ENCODE assay signal across 1 fruit fly cellular context in genomic region chr3L:2494183-2494541, dm6.
TF ChIP-seq lines count a peak whose summit lies in the region.

No protein-coding gene starts in this region.

TF ChIP-seq in whole organism, embryonic, 481 proteins besides CTCF, POLR2A, EP300 and RAD21 (continued from another document):
- no peak for TF ChIP-seq CG8290 (GFP tag; optimal IDR thresholded peaks at IDR 0.05; lab: Kevin White, UChicago)
- peak in 1 of 2 experiments; percentile 90 for TF ChIP-seq CG8290 (tag; optimal IDR thresholded peaks at IDR 0.05; lab: Kevin White, UChicago)
- peak; percentile 85; the same call in 2 of the 3 replicates for TF ChIP-seq C15 (GFP tag; IDR thresholded peaks at IDR 0.05; lab: Robert Waterston, UW)
- TF ChIP-seq CG12299 (tag; optimal IDR thresholded peaks at IDR 0.05; lab: Kevin White, UChicago), result peak; percentile 40
- TF ChIP-seq unpg (GFP tag; optimal IDR thresholded peaks at IDR 0.05; lab: Kevin White, UChicago), result peak; percentile 75
- TF ChIP-seq mirr (GFP tag; optimal IDR thresholded peaks at IDR 0.05; lab: Kevin White, UChicago), result peak; percentile 72
- TF ChIP-seq CG18262 (tag; optimal IDR thresholded peaks at IDR 0.05; lab: Kevin White, UChicago), result peak; percentile 79
- TF ChIP-seq aop (GFP tag; IDR thresholded peaks at IDR 0.05; lab: Robert Waterston, UW), result peak; percentile 52
- peak; percentile 27 for TF ChIP-seq CG30431 (GFP tag; optimal IDR thresholded peaks at IDR 0.05; lab: Kevin White, UChicago)
- TF ChIP-seq CG43689 (GFP tag; IDR thresholded peaks at IDR 0.05; lab: Robert Waterston, UW), result peak; percentile 80
- TF ChIP-seq pb (GFP tag; optimal IDR thresholded peaks at IDR 0.05; lab: Kevin White, UChicago), result peak; percentile 88
- TF ChIP-seq Pdp1 (GFP tag; optimal IDR thresholded peaks at IDR 0.05; lab: Kevin White, UChicago), result peak; percentile 81 to 90
- TF ChIP-seq CG14014 (GFP tag; IDR thresholded peaks at IDR 0.05; lab: Robert Waterston, UW), result peak; percentile 94
- TF ChIP-seq nau (GFP tag; optimal IDR thresholded peaks at IDR 0.05; lab: Kevin White, UChicago), result peak; percentile 78
- peak; percentile 77 for TF ChIP-seq D19A (tag; optimal IDR thresholded peaks at IDR 0.05; lab: Kevin White, UChicago)
- TF ChIP-seq CG12219 (GFP tag; optimal IDR thresholded peaks at IDR 0.05; lab: Kevin White, UChicago), result peak; percentile 70
- peak; percentile 98 for TF ChIP-seq corto (GFP tag; optimal IDR thresholded peaks at IDR 0.05; lab: Kevin White, UChicago)
- TF ChIP-seq CG2889 (GFP tag; IDR thresholded peaks at IDR 0.05; lab: Robert Waterston, UW), result peak; percentile 80
- TF ChIP-seq CG1603 (tag; optimal IDR thresholded peaks at IDR 0.05; lab: Kevin White, UChicago), result peak; percentile 77
- TF ChIP-seq Fer3 (tag; optimal IDR thresholded peaks at IDR 0.05; lab: Kevin White, UChicago), result peak; percentile 94
- TF ChIP-seq slbo (GFP tag; IDR thresholded peaks at IDR 0.05; lab: Robert Waterston, UW), result peak; percentile 93
- no peak for TF ChIP-seq MESR4 (GFP tag; optimal IDR thresholded peaks at IDR 0.05; lab: Kevin White, UChicago)
- TF ChIP-seq salm (tag; optimal IDR thresholded peaks at IDR 0.05; lab: Kevin White, UChicago), result peak; percentile 19
- TF ChIP-seq CG5953 (GFP tag; IDR thresholded peaks at IDR 0.05; lab: Robert Waterston, UW), result peak; percentile 60
- TF ChIP-seq CG10274 (GFP tag; optimal IDR thresholded peaks at IDR 0.05; lab: Kevin White, UChicago), result peak; percentile 81
- TF ChIP-seq Dbx (GFP tag; IDR thresholded peaks at IDR 0.05; lab: Robert Waterston, UW), result peak; percentile 96
- peak; percentile 63 for TF ChIP-seq CG6683 (GFP tag; optimal IDR thresholded peaks at IDR 0.05; lab: Kevin White, UChicago)
- no peak for TF ChIP-seq knrl (GFP tag; IDR thresholded peaks at IDR 0.05; lab: Robert Waterston, UW; ENCODE audit: partially characterized antibody)
- peak; percentile 78 for TF ChIP-seq fd3F (GFP tag; optimal IDR thresholded peaks at IDR 0.05; lab: Kevin White, UChicago)
- TF ChIP-seq cg (GFP tag; optimal IDR thresholded peaks at IDR 0.05; lab: Kevin White, UChicago), result no peak
- TF ChIP-seq CG13296 (GFP tag; optimal IDR thresholded peaks at IDR 0.05; lab: Kevin White, UChicago), result peak; percentile 91
- peak; percentile 78 for TF ChIP-seq CG5180 (GFP tag; optimal IDR thresholded peaks at IDR 0.05; lab: Kevin White, UChicago)
TF ChIP-seq in whole organism, embryonic: peak in this region for 381.
